Worm (Caenorhabditis elegans) whole organism, L1 larva: Measurements from ENCODE around the gene C32D5.4.

Source experiments
- C16A3.4 ChIP-seq: fragments of 150-350 bp; optimal IDR thresholded peaks from 2 replicates; lab custom pipeline; 2014; ENCODE audit warnings: missing biosample characterization, missing genetic modification characterization
- F16B12.6 ChIP-seq: fragments of 150-350 bp; optimal IDR thresholded peaks from 2 replicates; lab custom pipeline; 2014; ENCODE audit warnings: missing biosample characterization, missing genetic modification characterization
- aha-1 ChIP-seq: fragments of 150-350 bp; optimal IDR thresholded peaks from 2 replicates; lab custom pipeline; 2014; ENCODE audit warnings: missing biosample characterization, missing genetic modification characterization
- alr-1 ChIP-seq: fragments of 200-800 bp; sonication (Bioruptor generic); optimal IDR thresholded peaks from 2 replicates; lab custom pipeline; 2018; ENCODE audit warnings: borderline replicate concordance, mild to moderate bottlenecking, missing genetic modification characterization, missing compliant biosample characterization
- ama-1 ChIP-seq: fragments of 150-350 bp; optimal IDR thresholded peaks from 2 replicates; lab custom pipeline; 2014
- blmp-1 ChIP-seq: fragments of 150-350 bp; optimal IDR thresholded peaks from 2 replicates; lab custom pipeline; 2014; ENCODE audit warnings: missing biosample characterization, missing genetic modification characterization
- ceh-8 ChIP-seq: fragments of 200-800 bp; sonication (Bioruptor generic); optimal IDR thresholded peaks from 2 replicates; lab custom pipeline; 2018; ENCODE audit warnings: mild to moderate bottlenecking, missing genetic modification characterization, moderate library complexity, missing compliant biosample characterization
- ceh-82 ChIP-seq, 3 experiments: fragments of 150-350 bp in 1 of 3; sonication (generic microtip) in 2 of 3; optimal IDR thresholded peaks; 2 replicates each; lab custom pipeline; 2014 to 2017; ENCODE audit warnings: missing biosample characterization in 3 of 3, missing genetic modification characterization in 3 of 3
- ceh-90 ChIP-seq: sonication (generic microtip); optimal IDR thresholded peaks from 2 replicates; lab custom pipeline; 2016; ENCODE audit warnings: missing genetic modification characterization, missing compliant biosample characterization
- dsc-1 ChIP-seq: sonication (generic microtip); optimal IDR thresholded peaks from 2 replicates; lab custom pipeline; 2016; ENCODE audit warnings: mild to moderate bottlenecking, missing genetic modification characterization, missing compliant biosample characterization
- efl-3 ChIP-seq: fragments of 200-800 bp; sonication (Bioruptor generic); optimal IDR thresholded peaks from 2 replicates; lab custom pipeline; 2018; ENCODE audit warnings: mild to moderate bottlenecking, missing genetic modification characterization, missing compliant biosample characterization
- egl-13 ChIP-seq: sonication (generic microtip); optimal IDR thresholded peaks from 2 replicates; lab custom pipeline; 2016; ENCODE audit warnings: missing genotype, missing genetic modification reagents, missing genetic modification characterization, missing compliant biosample characterization
- egl-27 ChIP-seq, 2 experiments: fragments of 150-350 bp in 1 of 2; sonication (generic microtip); optimal IDR thresholded peaks; 3 replicates each; lab custom pipeline; 2017 to 2018; ENCODE audit warnings: missing biosample characterization in 2 of 2, missing genetic modification characterization in 2 of 2, missing genetic modification reagents in 2 of 2
- elt-2 ChIP-seq: sonication (generic microtip); optimal IDR thresholded peaks from 2 replicates; lab custom pipeline; 2016; ENCODE audit warnings: missing genetic modification characterization, mild to moderate bottlenecking, inconsistent platforms, missing compliant biosample characterization, missing genetic modification reagents
- elt-3 ChIP-seq, 6 experiments: fragments of 150-350 bp in 1 of 6; sonication (generic microtip); optimal IDR thresholded peaks; 2 replicates each; lab custom pipeline; 2017 to 2018; ENCODE audit warnings: missing biosample characterization in 6 of 6, missing genetic modification characterization in 6 of 6, inconsistent platforms in 1 of 6
- fkh-4 ChIP-seq: sonication (generic microtip); optimal IDR thresholded peaks from 2 replicates; lab custom pipeline; 2016; ENCODE audit warnings: missing compliant biosample characterization, missing genetic modification characterization, borderline replicate concordance
- fkh-8 ChIP-seq: sonication (generic microtip); optimal IDR thresholded peaks from 2 replicates; lab custom pipeline; 2016; ENCODE audit warnings: mild to moderate bottlenecking, missing genetic modification characterization, missing compliant biosample characterization
- grh-1 ChIP-seq: fragments of 200-800 bp; sonication (Bioruptor generic); IDR thresholded peaks from 2 replicates; pipeline ENCODE4 v1.3.6; 2022; ENCODE audit warnings: missing genetic modification reagents, missing genetic modification characterization, missing compliant biosample characterization
- hlh-17 ChIP-seq: fragments of 200-800 bp; sonication (Bioruptor generic); optimal IDR thresholded peaks from 2 replicates; lab custom pipeline; 2018; ENCODE audit warnings: missing genetic modification characterization, mild to moderate bottlenecking, missing compliant biosample characterization, moderate library complexity, borderline replicate concordance
- hlh-4 ChIP-seq: sonication (generic microtip); optimal IDR thresholded peaks from 2 replicates; lab custom pipeline; 2016; ENCODE audit warnings: mild to moderate bottlenecking, missing genetic modification characterization, missing compliant biosample characterization
- hpl-2 ChIP-seq: fragments of 150-350 bp; optimal IDR thresholded peaks from 2 replicates; lab custom pipeline; 2014; ENCODE audit warnings: missing biosample characterization, missing genetic modification reagents, missing genetic modification characterization
- irx-1 ChIP-seq: sonication (generic microtip); optimal IDR thresholded peaks from 2 replicates; lab custom pipeline; 2016; ENCODE audit warnings: missing genetic modification characterization, missing compliant biosample characterization
- lir-3 ChIP-seq: sonication (generic microtip); optimal IDR thresholded peaks from 2 replicates; lab custom pipeline; 2016; ENCODE audit warnings: mild to moderate bottlenecking, missing genetic modification characterization, moderate library complexity, missing compliant biosample characterization; ENCODE audit not compliant: poor library complexity
- lsy-2 ChIP-seq, 2 experiments: fragments of 150-350 bp; optimal IDR thresholded peaks; 2 replicates each; lab custom pipeline; 2014; ENCODE audit warnings: missing biosample characterization in 2 of 2, missing genetic modification characterization in 2 of 2
- mdl-1 ChIP-seq, 2 experiments: fragments of 150-350 bp; optimal IDR thresholded peaks; 2 replicates each; lab custom pipeline; 2014 to 2017; ENCODE audit warnings: missing biosample characterization in 2 of 2, missing genetic modification characterization in 2 of 2, inconsistent platforms in 1 of 2
- mef-2 ChIP-seq: fragments of 150-350 bp; optimal IDR thresholded peaks from 2 replicates; lab custom pipeline; 2014; ENCODE audit warnings: missing biosample characterization, missing genetic modification characterization
- nhr-12 ChIP-seq: sonication (generic microtip); optimal IDR thresholded peaks from 2 replicates; lab custom pipeline; 2017; ENCODE audit warnings: missing biosample characterization, missing genetic modification characterization
- nhr-19 ChIP-seq: fragments of 200-800 bp; sonication (Bioruptor generic); conservative IDR thresholded peaks from 2 replicates; pipeline ENCODE4 v1.3.6; 2022; ENCODE audit warnings: missing genetic modification characterization, missing compliant biosample characterization
- nhr-20 ChIP-seq: sonication (generic microtip); optimal IDR thresholded peaks from 2 replicates; lab custom pipeline; 2016; ENCODE audit warnings: mild to moderate bottlenecking, missing genetic modification characterization, missing compliant biosample characterization
- nhr-237 ChIP-seq: fragments of 150-350 bp; optimal IDR thresholded peaks from 2 replicates; lab custom pipeline; 2014; ENCODE audit warnings: missing biosample characterization, missing genetic modification characterization
- nhr-28 ChIP-seq: fragments of 150-350 bp; optimal IDR thresholded peaks from 2 replicates; lab custom pipeline; 2014; ENCODE audit warnings: missing biosample characterization, missing genetic modification characterization
- nhr-76 ChIP-seq: sonication (generic microtip); optimal IDR thresholded peaks from 2 replicates; lab custom pipeline; 2017; ENCODE audit warnings: missing biosample characterization, missing genetic modification characterization
- nhr-77 ChIP-seq: fragments of 150-350 bp; optimal IDR thresholded peaks from 2 replicates; lab custom pipeline; 2014; ENCODE audit warnings: missing biosample characterization, missing genetic modification characterization
- nhr-85 ChIP-seq: sonication (generic microtip); peaks from one replicate; lab custom pipeline; 2016; ENCODE audit warnings: missing genetic modification characterization, inconsistent platforms, missing compliant biosample characterization
- nhr-90 ChIP-seq: sonication (generic microtip); optimal IDR thresholded peaks from 2 replicates; lab custom pipeline; 2016; ENCODE audit warnings: mild to moderate bottlenecking, missing genetic modification characterization, missing compliant biosample characterization; ENCODE audit not compliant: poor library complexity
- pag-3 ChIP-seq: sonication (generic microtip); optimal IDR thresholded peaks from 2 replicates; lab custom pipeline; 2017; ENCODE audit warnings: missing genetic modification characterization, mild to moderate bottlenecking, missing compliant biosample characterization, antibody characterized with exemption, borderline replicate concordance; ENCODE audit not compliant: insufficient read depth
- pax-3 ChIP-seq: fragments of 200-800 bp; sonication (Bioruptor generic); optimal IDR thresholded peaks from 2 replicates; lab custom pipeline; 2018; ENCODE audit warnings: mild to moderate bottlenecking, missing genetic modification characterization, moderate library complexity, missing compliant biosample characterization
- skn-1 ChIP-seq: fragments of 150-350 bp; optimal IDR thresholded peaks from 2 replicates; lab custom pipeline; 2014; ENCODE audit warnings: missing biosample characterization, missing genetic modification characterization
- snu-23 ChIP-seq: sonication (generic microtip); optimal IDR thresholded peaks from 2 replicates; lab custom pipeline; 2016; ENCODE audit warnings: missing genetic modification characterization, missing compliant biosample characterization
- sup-37 ChIP-seq: fragments of 200-800 bp; sonication (Bioruptor generic); optimal IDR thresholded peaks from 2 replicates; lab custom pipeline; 2018; ENCODE audit warnings: mild to moderate bottlenecking, missing genetic modification characterization, missing compliant biosample characterization
- swsn-7 ChIP-seq: sonication (generic microtip); optimal IDR thresholded peaks from 2 replicates; lab custom pipeline; 2016; ENCODE audit warnings: missing genetic modification characterization, missing compliant biosample characterization
- tbx-2 ChIP-seq: sonication (generic microtip); optimal IDR thresholded peaks from 2 replicates; lab custom pipeline; 2016; ENCODE audit warnings: missing genetic modification characterization, missing compliant biosample characterization
- tlp-1 ChIP-seq: fragments of 150-350 bp; optimal IDR thresholded peaks from 2 replicates; lab custom pipeline; 2014; ENCODE audit warnings: missing biosample characterization, missing genetic modification characterization
- unc-130 ChIP-seq: fragments of 150-350 bp; optimal IDR thresholded peaks from 2 replicates; lab custom pipeline; 2017; ENCODE audit warnings: missing biosample characterization, missing genetic modification characterization, inconsistent platforms
- unc-30 ChIP-seq: sonication (generic microtip); optimal IDR thresholded peaks from 2 replicates; lab custom pipeline; 2017; ENCODE audit warnings: missing biosample characterization, missing genetic modification characterization
- unc-62 ChIP-seq: fragments of 150-350 bp; optimal IDR thresholded peaks from 2 replicates; lab custom pipeline; 2014; ENCODE audit warnings: missing biosample characterization, missing genetic modification reagents, missing genetic modification characterization
- unc-86 ChIP-seq: sonication (generic microtip); optimal IDR thresholded peaks from 2 replicates; lab custom pipeline; 2016; ENCODE audit warnings: missing genetic modification characterization, missing compliant biosample characterization
- unc-98 ChIP-seq: fragments of 200-800 bp; sonication (Bioruptor generic); IDR thresholded peaks from 2 replicates; pipeline ENCODE4 v1.3.6; 2022; ENCODE audit warnings: missing genetic modification characterization, missing compliant biosample characterization
- zag-1 ChIP-seq: fragments of 150-350 bp; optimal IDR thresholded peaks from 2 replicates; lab custom pipeline; 2014; ENCODE audit warnings: missing biosample characterization, missing genetic modification characterization
- zip-4 ChIP-seq: fragments of 200-800 bp; sonication (Bioruptor generic); optimal IDR thresholded peaks from 2 replicates; lab custom pipeline; 2018; ENCODE audit warnings: mild to moderate bottlenecking, missing genetic modification characterization, moderate library complexity, missing compliant biosample characterization
- ztf-11 ChIP-seq, 2 experiments: sonication (generic microtip); optimal IDR thresholded peaks; 2 replicates each; lab custom pipeline; 2016 to 2017; ENCODE audit warnings: missing genetic modification characterization in 2 of 2, missing biosample characterization in 1 of 2, missing compliant biosample characterization in 1 of 2

C32D5.4 gene

DNA sequence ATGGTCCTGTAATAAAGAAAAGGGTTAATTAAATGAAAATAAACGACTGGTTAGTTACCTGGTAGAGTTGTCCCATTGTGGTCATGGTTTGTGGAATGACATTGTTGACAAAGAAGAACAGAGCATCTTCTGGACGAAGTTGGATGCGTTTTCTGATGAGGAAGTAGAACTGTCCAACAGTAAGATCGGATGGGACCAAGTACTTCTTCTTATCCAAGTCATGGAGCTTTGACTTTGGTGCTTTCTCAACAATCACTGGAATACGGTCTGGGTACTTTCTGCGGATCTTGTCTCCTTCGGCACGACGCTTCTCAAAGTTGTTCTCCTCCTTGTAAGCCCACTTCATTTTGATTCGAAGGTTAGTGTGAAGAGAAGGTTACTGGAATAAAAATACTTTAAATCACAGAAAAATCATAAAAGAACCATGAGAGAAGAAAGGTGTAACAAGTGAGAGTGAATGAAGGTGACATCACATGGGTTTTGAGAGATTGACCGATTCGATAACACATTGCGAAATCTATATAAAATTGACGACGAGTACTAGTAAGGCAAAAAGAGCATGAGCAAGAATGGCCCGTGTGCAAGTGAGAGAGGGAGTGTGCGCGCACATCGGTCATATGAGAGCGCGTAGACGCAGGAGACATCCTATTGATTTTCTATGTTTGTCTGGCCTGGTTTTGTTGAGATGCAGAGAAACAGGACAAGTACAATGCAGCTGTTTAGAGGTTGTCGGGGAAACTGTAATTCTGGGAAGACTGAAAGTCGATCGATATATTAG is 24.7 kb upstream of the C32D5.4 start, which contains the start of gene lgg-1 (continued):
- TF ChIP-seq pax-3 (tag; lab: Kevin White, UChicago), result peak; percentile 55
- TF ChIP-seq nhr-77, result no peak
- TF ChIP-seq snu-23 (GFP tag; lab: Kevin White, UChicago), result peak; percentile 83
- TF ChIP-seq tbx-2 (tag; lab: Kevin White, UChicago), result peak; percentile 25
- TF ChIP-seq pag-3 (tag; lab: Kevin White, UChicago), result no peak
- TF ChIP-seq zag-1 (tag; lab: Kevin White, UChicago), result no peak
- peak; percentile 3 for TF ChIP-seq C16A3.4 (tag; lab: Kevin White, UChicago)
- peak; percentile 71 for TF ChIP-seq swsn-7 (tag; lab: Kevin White, UChicago)
- TF ChIP-seq unc-30 (tag; lab: Kevin White, UChicago), result no peak
- peak; percentile 70 for TF ChIP-seq nhr-20
- TF ChIP-seq nhr-76, result no peak
- TF ChIP-seq ceh-90 (tag; lab: Kevin White, UChicago), result no peak
- no peak for TF ChIP-seq nhr-12 (tag; lab: Kevin White, UChicago)
- TF ChIP-seq sup-37 (GFP tag; lab: Kevin White, UChicago), result peak; percentile 35
- TF ChIP-seq ztf-11 (tag; optimal IDR thresholded peaks at IDR 0.05; lab: Kevin White, UChicago), result peak in 1 of 2 experiments; percentile 39
- peak; percentile 92 for TF ChIP-seq ama-1 (lab: Kevin White, UChicago)
- TF ChIP-seq nhr-85, result peak; percentile 80
- peak in 1 of 2 experiments; percentile 14 for TF ChIP-seq egl-27 (tag; optimal IDR thresholded peaks at IDR 0.05; lab: Kevin White, UChicago)
- TF ChIP-seq skn-1, result peak; percentile 88
- TF ChIP-seq fkh-8 (tag; lab: Kevin White, UChicago), result peak; percentile 72
- TF ChIP-seq efl-3 (GFP tag; lab: Kevin White, UChicago), result no peak
- TF ChIP-seq elt-2, result peak; percentile 12
- peak; percentile 39 to 61 for TF ChIP-seq lsy-2 (tag; optimal IDR thresholded peaks at IDR 0.05; lab: Kevin White, UChicago)
- no peak for TF ChIP-seq hlh-17
- TF ChIP-seq dsc-1, result peak; percentile 3
- TF ChIP-seq elt-3 (tag; optimal IDR thresholded peaks at IDR 0.05; lab: Kevin White, UChicago), result peak in 1 of 6 experiments; percentile 23
- TF ChIP-seq unc-62, result no peak
- TF ChIP-seq tlp-1 (tag; lab: Kevin White, UChicago), result no peak
- peak; percentile 47 for TF ChIP-seq egl-13 (tag; lab: Kevin White, UChicago)
- peak; percentile 45 for TF ChIP-seq nhr-19 (GFP tag; lab: Robert Waterston, UW)
- TF ChIP-seq ceh-8 (GFP tag; lab: Kevin White, UChicago), result no peak
- no peak for TF ChIP-seq nhr-237 (tag; lab: Kevin White, UChicago)
- no peak for TF ChIP-seq unc-98 (GFP tag; lab: Robert Waterston, UW)
- no peak for TF ChIP-seq hpl-2 (GFP tag; lab: Kevin White, UChicago)
- no peak for TF ChIP-seq nhr-28 (tag; lab: Kevin White, UChicago)
- peak; percentile 33 to 77 (median 44) for TF ChIP-seq ceh-82 (tag; optimal IDR thresholded peaks at IDR 0.05; lab: Kevin White, UChicago)
- TF ChIP-seq mdl-1 (tag; optimal IDR thresholded peaks at IDR 0.05; lab: Kevin White, UChicago), result peak in 1 of 2 experiments; percentile 70
- TF ChIP-seq grh-1 (GFP tag; lab: Robert Waterston, UW), result no peak
- TF ChIP-seq irx-1 (tag; lab: Kevin White, UChicago), result no peak
- TF ChIP-seq fkh-4 (tag; lab: Kevin White, UChicago), result no peak
- no peak for TF ChIP-seq alr-1 (tag; lab: Kevin White, UChicago)
- TF ChIP-seq mef-2 (tag; lab: Kevin White, UChicago), result no peak
- TF ChIP-seq lir-3 (tag; lab: Kevin White, UChicago), result peak; percentile 35
- TF ChIP-seq F16B12.6 (tag; lab: Kevin White, UChicago), result peak; percentile 20
- TF ChIP-seq unc-130 (tag; lab: Kevin White, UChicago), result no peak
- peak; percentile 17 for TF ChIP-seq hlh-4 (tag; lab: Kevin White, UChicago)
- TF ChIP-seq blmp-1 (tag; lab: Kevin White, UChicago), result peak; percentile 76
- TF ChIP-seq zip-4 (GFP tag; lab: Kevin White, UChicago), result peak; percentile 81
- TF ChIP-seq aha-1 (tag; lab: Kevin White, UChicago), result no peak
- peak; percentile 56 for TF ChIP-seq unc-86 (tag; lab: Kevin White, UChicago)
- peak; percentile 25 for TF ChIP-seq nhr-90 (tag; lab: Kevin White, UChicago)
